Fruit fly (Drosophila melanogaster) whole organism: Measurements from ENCODE around the gene Acbp1.

ENCODE experiments used
- CG8478 ChIP-seq: fragments of >200 bp; optimal IDR thresholded peaks from 2 replicates; lab custom pipeline; 2018; ENCODE audit warnings: inconsistent platforms
- Dll ChIP-seq: fragments of >200 bp; optimal IDR thresholded peaks from 2 replicates; lab custom pipeline; 2017
- EcR ChIP-seq, 2 experiments: fragments of >200 bp; optimal IDR thresholded peaks; 2 replicates each; lab custom pipeline; 2017; ENCODE audit warnings: missing biosample characterization in 2 of 2, missing genetic modification characterization in 2 of 2, missing genetic modification reagents in 2 of 2
- pan ChIP-seq: fragments of >200 bp; optimal IDR thresholded peaks from 2 replicates; lab custom pipeline; 2017
- psq ChIP-seq: fragments of >200 bp; optimal IDR thresholded peaks from 2 replicates; lab custom pipeline; 2017
- usp ChIP-seq: fragments of >200 bp; optimal IDR thresholded peaks from 2 replicates; lab custom pipeline; 2017; ENCODE audit warnings: missing biosample characterization, missing genetic modification characterization, mixed read lengths

The Acbp1 gene

DNA sequence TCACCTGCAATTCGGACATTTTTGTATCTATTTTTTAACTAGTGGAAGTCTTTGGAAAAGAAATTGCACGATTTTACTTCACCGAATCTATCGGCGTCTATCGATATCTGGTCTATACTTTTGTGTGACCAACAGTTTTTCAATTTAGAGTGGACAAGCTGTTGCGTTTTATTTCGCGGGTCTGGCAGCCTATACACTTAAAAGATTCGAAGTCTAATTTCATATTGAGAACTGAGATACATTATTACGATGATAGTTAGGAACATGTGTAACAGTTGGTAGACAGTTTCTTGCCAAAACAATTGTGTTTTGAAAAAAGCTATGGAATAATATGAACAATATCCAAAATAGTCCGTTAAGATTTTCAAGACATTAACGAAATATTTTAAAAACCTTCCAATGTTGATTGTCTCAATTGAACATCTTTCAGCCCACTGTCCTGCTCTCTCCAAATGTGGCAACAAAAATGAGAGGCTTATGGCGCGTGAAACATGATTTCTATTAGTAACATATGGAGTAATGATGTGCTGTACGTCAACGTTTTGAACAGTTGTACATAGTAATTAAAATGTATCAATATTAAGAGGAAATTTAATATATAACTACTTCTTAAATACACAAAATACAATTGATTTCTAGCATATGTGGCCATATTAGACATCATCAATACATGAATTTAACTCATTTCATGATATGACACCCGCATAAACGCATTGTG is at the start of gene Acbp1:
TSS of gene Acbp1 (minus strand) at position 146 of the 718 bp plus-strand sequence.
- TF ChIP-seq EcR (GFP tag; optimal IDR thresholded peaks at IDR 0.05; lab: Kevin White, UChicago) (peak in 1 of 2 experiments; percentile 52), CG8478 (lab: Kevin White, UChicago) (no peak)

DNA sequence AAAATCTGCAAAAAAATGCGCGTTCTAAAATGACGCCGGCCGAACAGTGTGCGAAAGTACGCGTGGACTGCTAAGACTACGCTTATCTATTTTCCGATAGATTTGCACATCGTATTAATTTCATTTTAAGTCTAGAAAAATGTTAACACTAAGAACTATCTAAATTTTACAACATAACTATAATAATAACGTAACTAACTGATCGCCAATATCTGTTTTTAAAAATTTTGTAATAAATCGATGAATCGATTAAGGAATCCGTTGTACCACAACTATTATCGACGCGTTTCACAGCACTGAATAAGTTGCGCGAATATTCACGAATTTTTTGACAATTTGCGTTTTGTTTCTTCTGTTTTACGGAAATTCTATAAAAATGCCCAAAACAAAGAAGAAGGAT is 48.8 kb upstream of the Acbp1 start, which contains the start of gene Ssb-c31a:
TSS of gene Ssb-c31a (plus strand) at position 278 of the 400 bp plus-strand sequence.
- TF ChIP-seq psq (lab: Kevin White, UChicago): no peak
- no peak for TF ChIP-seq CG8478 (lab: Kevin White, UChicago)
- no peak for TF ChIP-seq pan
- no peak for TF ChIP-seq usp (GFP tag; lab: Kevin White, UChicago)
- TF ChIP-seq EcR (GFP tag; optimal IDR thresholded peaks at IDR 0.05; lab: Kevin White, UChicago): no peak
- TF ChIP-seq Dll (lab: Kevin White, UChicago): no peak

DNA sequence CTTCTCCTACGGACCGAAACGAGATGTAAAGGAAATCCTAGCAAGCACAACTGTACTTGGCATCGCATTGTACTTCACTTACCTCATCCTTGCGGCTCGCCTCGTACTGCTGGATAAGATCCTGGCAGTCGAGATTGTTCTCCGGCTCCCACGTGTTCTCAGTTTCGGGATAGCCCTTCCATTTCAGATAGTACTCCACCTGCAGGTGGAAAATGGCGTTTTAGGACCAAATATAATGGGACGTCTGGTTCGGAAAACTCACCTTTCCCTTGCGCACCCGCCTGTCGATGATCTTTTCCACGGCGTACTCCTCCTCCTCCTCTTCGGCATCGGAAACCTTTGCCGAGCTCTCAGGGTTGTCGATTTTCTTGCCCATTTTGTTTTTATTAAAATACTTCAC is 48.2 kb upstream of the Acbp1 start:
- TF ChIP-seq pan: no peak

DNA sequence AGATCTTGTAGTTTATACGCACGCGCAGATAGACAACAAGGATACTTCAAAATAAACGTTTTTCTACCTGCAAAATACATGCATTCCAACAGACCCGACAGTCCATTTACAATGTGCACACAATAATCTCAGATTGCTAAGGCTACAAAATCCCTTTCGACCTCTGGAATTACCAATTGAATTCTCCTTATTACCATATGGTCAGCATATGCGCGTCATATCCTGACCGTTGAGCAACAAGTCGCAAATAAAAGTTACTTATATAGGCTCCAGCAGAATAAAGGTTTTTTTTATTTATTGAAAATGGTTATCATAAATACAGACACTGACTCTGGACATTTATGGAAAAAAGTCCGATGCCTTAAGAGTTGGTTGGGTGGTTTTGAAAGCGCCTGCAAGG is 47.1 kb upstream of the Acbp1 start:
- no peak for TF ChIP-seq usp (GFP tag; lab: Kevin White, UChicago)
- no peak for TF ChIP-seq pan
- TF ChIP-seq psq (lab: Kevin White, UChicago): no peak
- no peak for TF ChIP-seq EcR (GFP tag; optimal IDR thresholded peaks at IDR 0.05; lab: Kevin White, UChicago)
- no peak for TF ChIP-seq Dll (lab: Kevin White, UChicago)
- no peak for TF ChIP-seq CG8478 (lab: Kevin White, UChicago)

DNA sequence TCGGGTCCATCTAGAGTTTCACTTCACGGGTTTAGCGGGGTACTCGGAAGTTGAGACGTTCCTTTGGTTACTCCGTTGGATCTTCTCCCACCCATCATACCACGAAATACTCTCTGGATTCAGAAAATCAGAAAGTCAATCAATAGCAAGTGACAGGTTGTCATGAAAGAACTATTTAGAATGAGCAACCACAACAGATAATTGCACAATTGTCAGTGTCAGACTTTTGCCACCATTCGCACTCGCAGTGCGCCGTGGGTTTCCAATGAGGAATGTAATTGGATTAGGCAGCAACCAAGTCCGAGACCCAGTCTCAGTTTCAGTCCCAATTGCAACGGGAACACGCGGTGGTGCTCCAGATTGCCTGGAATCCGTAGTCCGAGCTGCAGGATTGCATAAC is 43.6 kb upstream of the Acbp1 start, which contains the start of gene CG8419:
TSS of gene CG8419 (plus strand) at position 301 of the 400 bp plus-strand sequence.
- TF ChIP-seq CG8478 (lab: Kevin White, UChicago) (no peak), pan (no peak), EcR (GFP tag; optimal IDR thresholded peaks at IDR 0.05; lab: Kevin White, UChicago) (no peak)

DNA sequence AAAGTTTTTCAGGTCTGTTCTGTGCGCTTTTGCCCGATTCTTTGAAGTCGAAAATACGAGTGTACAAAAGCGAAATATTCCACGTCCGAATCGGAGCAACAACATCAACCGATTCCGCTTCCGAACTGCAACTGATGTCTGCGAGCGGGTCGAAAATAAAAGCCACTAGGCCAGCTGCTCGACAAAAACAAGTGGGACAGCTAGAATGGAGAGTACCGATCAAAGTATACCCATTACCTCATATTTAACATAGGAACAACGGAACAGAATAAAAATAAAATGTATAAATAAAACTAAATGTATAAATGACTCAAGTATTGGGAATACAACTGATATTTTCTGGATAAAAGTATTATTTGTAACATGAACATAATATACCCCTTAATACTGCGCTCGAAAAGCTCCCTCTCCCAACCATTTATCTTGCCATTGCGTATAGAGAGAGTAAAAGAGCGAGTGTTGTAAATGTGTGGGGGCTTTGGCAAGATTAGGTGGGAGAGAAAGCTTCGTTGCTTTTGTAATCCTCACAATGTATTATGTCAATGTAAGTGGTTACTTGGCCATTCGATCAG is 42.8 kb upstream of the Acbp1 start, which contains the start of gene SLC5A11:
TSS of gene SLC5A11 (minus strand) at position 137 of the 572 bp plus-strand sequence.
- no peak for TF ChIP-seq CG8478 (lab: Kevin White, UChicago)
- peak; percentile 98 for TF ChIP-seq pan
- TF ChIP-seq EcR (GFP tag; optimal IDR thresholded peaks at IDR 0.05; lab: Kevin White, UChicago): no peak
- TF ChIP-seq psq (lab: Kevin White, UChicago): no peak
- no peak for TF ChIP-seq usp (GFP tag; lab: Kevin White, UChicago)
- TF ChIP-seq Dll (lab: Kevin White, UChicago): no peak

DNA sequence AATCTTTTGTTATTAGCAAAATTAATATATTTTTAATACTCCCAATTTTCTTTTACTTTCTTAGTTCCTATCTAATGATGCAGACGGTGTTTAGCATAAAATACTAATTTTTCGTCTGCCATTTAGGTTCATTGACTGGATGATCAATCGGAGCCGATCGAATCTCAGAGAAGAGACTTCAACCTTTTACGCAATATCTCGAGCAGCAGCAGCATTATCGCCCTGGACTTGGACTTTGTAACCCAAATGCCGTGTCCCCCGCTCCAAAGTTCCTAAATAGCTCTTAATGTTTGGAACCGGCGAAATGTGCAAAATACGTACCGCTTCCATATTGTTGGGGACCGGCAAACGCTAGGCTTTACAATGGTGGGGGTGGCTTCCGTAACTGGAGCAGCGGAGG is 42.1 kb upstream of the Acbp1 start:
- TF ChIP-seq psq (lab: Kevin White, UChicago): no peak
- no peak for TF ChIP-seq CG8478 (lab: Kevin White, UChicago)
- TF ChIP-seq pan: no peak
- no peak for TF ChIP-seq EcR (GFP tag; optimal IDR thresholded peaks at IDR 0.05; lab: Kevin White, UChicago)
- TF ChIP-seq usp (GFP tag; lab: Kevin White, UChicago): no peak
- TF ChIP-seq Dll (lab: Kevin White, UChicago): no peak

DNA sequence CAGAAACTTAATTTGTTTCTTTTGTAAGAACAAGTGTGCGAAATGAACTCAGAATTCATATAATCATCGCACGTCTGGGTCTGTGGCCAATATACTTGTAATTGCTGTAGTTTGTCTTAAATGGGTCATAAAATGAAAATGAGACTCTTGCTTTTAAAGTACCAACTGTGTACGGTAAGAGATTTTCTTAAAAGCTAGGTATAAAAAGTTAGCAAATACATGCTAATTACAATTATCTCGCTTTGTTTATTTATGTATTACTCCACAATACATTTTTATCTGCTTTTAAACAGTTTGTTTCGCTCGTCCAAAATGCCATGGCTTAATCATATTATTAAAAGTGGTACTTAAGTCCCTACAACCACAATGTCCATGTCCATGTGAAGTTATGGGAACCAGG is 41.5 kb upstream of the Acbp1 start:
- TF ChIP-seq psq (lab: Kevin White, UChicago) (no peak), CG8478 (lab: Kevin White, UChicago) (no peak), EcR (GFP tag; optimal IDR thresholded peaks at IDR 0.05; lab: Kevin White, UChicago) (no peak), usp (GFP tag; lab: Kevin White, UChicago) (no peak), Dll (lab: Kevin White, UChicago) (no peak), pan (no peak)

DNA sequence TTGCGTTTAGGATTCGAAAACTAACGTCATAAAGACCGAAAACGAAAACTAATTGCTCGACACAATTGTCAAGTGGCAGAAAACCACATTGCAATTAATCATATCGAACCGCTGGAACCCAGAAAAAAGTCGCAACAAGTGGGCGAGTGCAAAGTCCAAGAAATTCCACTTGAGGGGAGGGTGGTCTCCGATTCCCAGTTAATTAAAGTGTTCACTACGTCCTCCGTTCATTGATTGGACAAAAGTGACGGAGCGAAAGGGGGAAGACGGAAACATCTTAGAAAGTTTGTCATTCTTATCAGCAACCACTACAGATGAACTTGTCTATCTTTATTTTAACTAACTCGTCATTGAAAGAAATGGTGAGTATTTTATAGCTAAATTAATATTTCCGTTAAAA is 40.3 kb upstream of the Acbp1 start:
- TF ChIP-seq usp (GFP tag; lab: Kevin White, UChicago) (no peak), pan (no peak), psq (lab: Kevin White, UChicago) (no peak), CG8478 (lab: Kevin White, UChicago) (no peak), Dll (lab: Kevin White, UChicago) (no peak), EcR (GFP tag; optimal IDR thresholded peaks at IDR 0.05; lab: Kevin White, UChicago) (no peak)

DNA sequence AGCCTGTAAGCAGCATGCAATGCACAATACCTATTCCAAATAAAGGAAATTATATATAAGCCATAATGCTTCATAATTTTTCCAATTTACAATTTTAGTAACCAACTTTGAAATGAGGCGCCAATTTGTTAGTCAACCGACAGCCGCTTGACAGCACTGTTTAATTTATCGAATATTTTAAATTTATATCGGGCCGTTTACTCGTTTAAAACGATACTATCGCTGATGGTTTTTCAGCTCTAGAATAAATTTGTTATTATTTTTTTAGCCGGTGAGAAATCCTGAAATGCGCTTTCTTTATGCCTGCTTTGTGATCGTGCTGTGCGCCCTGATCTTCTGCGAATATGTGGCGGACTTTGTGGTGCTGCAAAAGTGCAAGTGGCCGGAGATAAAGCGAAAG is 36.5 kb upstream of the Acbp1 start, which contains the start of gene PGAP5:
TSS of gene PGAP5 (plus strand) at position 126 of the 400 bp plus-strand sequence.
- no peak for TF ChIP-seq psq (lab: Kevin White, UChicago)
- TF ChIP-seq CG8478 (lab: Kevin White, UChicago): no peak

DNA sequence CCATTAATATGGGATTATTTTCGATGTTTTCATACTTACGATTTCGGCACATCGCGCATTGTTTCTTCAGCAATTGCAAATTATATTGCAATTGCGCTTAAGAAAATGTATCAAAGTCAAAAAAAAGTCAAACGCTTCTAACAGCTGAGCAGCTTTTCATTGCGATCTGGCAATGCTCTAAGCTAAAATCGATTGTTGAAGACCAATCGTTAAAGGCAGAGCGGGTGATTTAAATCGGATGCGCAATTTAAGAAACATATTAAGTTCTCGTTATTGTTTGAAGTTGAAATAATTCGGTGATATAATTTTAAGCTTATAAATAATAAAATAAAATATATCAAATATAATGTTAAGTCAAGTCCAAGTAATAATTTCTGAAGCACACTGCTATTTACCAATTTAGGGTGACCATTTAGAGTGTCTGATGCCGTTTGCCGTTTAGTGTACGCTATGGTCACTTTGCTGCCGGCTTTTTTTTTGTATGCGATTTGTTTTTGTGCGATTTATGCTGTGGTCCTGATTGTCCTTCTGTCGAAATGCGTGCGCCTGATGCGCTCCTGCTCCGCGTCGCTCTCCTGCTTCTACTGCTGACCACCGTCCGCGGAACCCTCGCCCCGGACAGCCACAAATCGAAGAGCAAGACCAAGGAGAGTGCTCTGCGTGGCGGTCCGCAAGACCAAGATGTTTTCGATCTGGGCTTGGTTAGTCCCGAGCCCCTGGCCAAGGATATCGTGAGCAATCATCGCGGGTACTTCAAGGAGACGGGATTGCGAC is 34.7 kb upstream of the Acbp1 start, which contains the start of the genes CG8475 and CG8460:
TSS of gene CG8475 (minus strand) at position 162 of the 774 bp plus-strand sequence.
TSS of gene CG8460 (plus strand) at position 437 of the 774 bp plus-strand sequence.
- TF ChIP-seq CG8478 (lab: Kevin White, UChicago) (no peak), pan (no peak), Dll (lab: Kevin White, UChicago) (no peak), EcR (GFP tag; optimal IDR thresholded peaks at IDR 0.05; lab: Kevin White, UChicago) (no peak), psq (lab: Kevin White, UChicago) (no peak), usp (GFP tag; lab: Kevin White, UChicago) (no peak)
